Fruit fly (Drosophila melanogaster) whole organism, embryonic: ENCODE results near the gene gro.

ENCODE experiments used
- CG8478 ChIP-seq: fragments of >200 bp; optimal IDR thresholded peaks from 2 replicates; lab custom pipeline; 2018
- CG8924 ChIP-seq: fragments of 200-800 bp; optimal IDR thresholded peaks from 3 replicates; lab custom pipeline; 2019; ENCODE audit warnings: missing biosample characterization, mild to moderate bottlenecking, missing genetic modification characterization, moderate library complexity
- CG9817 ChIP-seq: fragments of 200-800 bp; sonication (Bioruptor generic); optimal IDR thresholded peaks from 2 replicates; lab custom pipeline; 2018; ENCODE audit warnings: missing biosample characterization, mild to moderate bottlenecking, missing genetic modification characterization, moderate library complexity
- Dek ChIP-seq: fragments of 200-800 bp; sonication (Bioruptor generic); optimal IDR thresholded peaks from 3 replicates; lab custom pipeline; 2019; ENCODE audit warnings: missing biosample characterization, mild to moderate bottlenecking, missing genetic modification characterization, moderate library complexity
- Ravus ChIP-seq: fragments of 200-800 bp; sonication (Bioruptor generic); IDR thresholded peaks from 2 replicates; pipeline ENCODE4 v1.3.6; 2022; ENCODE audit warnings: missing biosample characterization, missing genetic modification characterization
- nerfin-2 ChIP-seq: fragments of 200-800 bp; sonication (Bioruptor generic); IDR thresholded peaks from 2 replicates; pipeline ENCODE4 v1.3.6; 2022; ENCODE audit warnings: missing biosample characterization, missing genetic modification characterization; ENCODE audit not compliant: partially characterized antibody
- pan ChIP-seq, 4 experiments: fragments of >200 bp in 3 of 4; fragments of 200-800 bp in 1 of 4; sonication (Bioruptor generic) in 1 of 4; optimal IDR thresholded peaks in 3 of 4; IDR thresholded peaks in 1 of 4; 2 replicates each; pipeline versions ENCODE4 v1.3.6 to Lab custom; 2017 to 2022; ENCODE audit warnings: missing biosample characterization in 2 of 4, missing genetic modification characterization in 2 of 4, mixed read lengths in 1 of 4

- TF ChIP-seq Dek (no peak), pan (optimal IDR thresholded peaks at IDR 0.05; lab: Kevin White, UChicago) (no peak), pan (GFP tag; optimal IDR thresholded peaks at IDR 0.05 in 1 of 2, IDR thresholded peaks at IDR 0.05 in 1 of 2) (no peak), Ravus (no peak), CG8478 (lab: Kevin White, UChicago) (no peak), CG8924 (tag; lab: Kevin White, UChicago) (no peak), nerfin-2 (GFP tag; lab: Robert Waterston, UW) (no peak), CG9817 (tag; lab: Kevin White, UChicago) (no peak)
Measured at dm6 chr3R:26009766-26010414, 31.6 kb upstream of the gro start.
